Worm (Caenorhabditis elegans) whole organism, L4 larva: ENCODE data around the gene asp-7.

Source experiments
- Y48G9A.11 ChIP-seq: fragments of 200-800 bp; sonication (Bioruptor generic); IDR thresholded peaks from 2 replicates; pipeline ENCODE4 v1.3.6; 2022; ENCODE audit warnings: missing genetic modification reagents, missing genetic modification characterization, missing compliant biosample characterization
- pha-4 ChIP-seq, 2 experiments: fragments of 150-350 bp in 1 of 2; fragments of 200-800 bp in 1 of 2; sonication (Bioruptor generic) in 1 of 2; IDR thresholded peaks in 1 of 2; optimal IDR thresholded peaks in 1 of 2; 2 replicates each; pipeline versions ENCODE4 v1.3.6 to Lab custom; 2014 to 2022; ENCODE audit warnings: missing genetic modification characterization in 2 of 2, missing genetic modification reagents in 2 of 2, missing biosample characterization in 1 of 2, missing compliant biosample characterization in 1 of 2
- saeg-2 ChIP-seq: fragments of 200-800 bp; sonication (Bioruptor generic); IDR thresholded peaks from 2 replicates; pipeline ENCODE4 v1.3.6; 2022; ENCODE audit warnings: missing genetic modification reagents, missing genetic modification characterization, missing compliant biosample characterization
- snpc-4 ChIP-seq: fragments of 150-350 bp; optimal IDR thresholded peaks from 2 replicates; lab custom pipeline; 2014; ENCODE audit warnings: missing biosample characterization, missing genetic modification characterization
- unc-130 ChIP-seq: sonication (generic microtip); optimal IDR thresholded peaks from 2 replicates; lab custom pipeline; 2016; ENCODE audit warnings: missing genetic modification reagents, missing genetic modification characterization, missing compliant biosample characterization

- no peak for TF ChIP-seq saeg-2 (GFP tag; lab: Robert Waterston, UW)
- no peak for TF ChIP-seq Y48G9A.11 (GFP tag; lab: Robert Waterston, UW)
- TF ChIP-seq pha-4 (GFP tag; IDR thresholded peaks at IDR 0.05; lab: Robert Waterston, UW), result no peak
- TF ChIP-seq pha-4 (tag; optimal IDR thresholded peaks at IDR 0.05; lab: Kevin White, UChicago), result no peak
- TF ChIP-seq snpc-4, result no peak
- no peak for TF ChIP-seq unc-130 (GFP tag; lab: Kevin White, UChicago)
Observed at ce11 chrV:3039282-3039681, 11.2 kb downstream of the asp-7 start, which contains the start of gene chpf-2.
